Worm (Caenorhabditis elegans) whole organism, mixed stage, embryonic: ENCODE data around the gene C17B7.5.

Source experiments
- bed-3 ChIP-seq: fragments of 200-800 bp; sonication (Bioruptor generic); optimal IDR thresholded peaks from 3 replicates; lab custom pipeline; 2018; ENCODE audit warnings: mild to moderate bottlenecking, missing genetic modification characterization, moderate library complexity, missing compliant biosample characterization
- drap-1 ChIP-seq: fragments of 200-800 bp; sonication (Bioruptor generic); optimal IDR thresholded peaks from 3 replicates; lab custom pipeline; 2018; ENCODE audit warnings: mild to moderate bottlenecking, missing genetic modification characterization, missing compliant biosample characterization
- elt-1 ChIP-seq: sonication (generic microtip); optimal IDR thresholded peaks from 2 replicates; lab custom pipeline; 2017; ENCODE audit warnings: missing genetic modification characterization, mild to moderate bottlenecking, missing compliant biosample characterization, antibody characterized with exemption, moderate library complexity, borderline replicate concordance; ENCODE audit not compliant: insufficient read depth
- lin-13 ChIP-seq: fragments of 150-350 bp; optimal IDR thresholded peaks from 2 replicates; lab custom pipeline; 2014; ENCODE audit warnings: missing biosample characterization, missing genetic modification characterization
- lsy-2 ChIP-seq: fragments of 150-350 bp; optimal IDR thresholded peaks from 2 replicates; lab custom pipeline; 2014; ENCODE audit warnings: missing biosample characterization, missing genetic modification characterization
- mep-1 ChIP-seq: fragments of 150-350 bp; optimal IDR thresholded peaks from 2 replicates; lab custom pipeline; 2017; ENCODE audit warnings: missing biosample characterization, missing genetic modification reagents, missing genetic modification characterization, inconsistent platforms
- mls-2 ChIP-seq: sonication (generic microtip); optimal IDR thresholded peaks from 2 replicates; lab custom pipeline; 2016; ENCODE audit warnings: mild to moderate bottlenecking, missing genetic modification characterization, moderate library complexity, missing compliant biosample characterization
- nhr-237 ChIP-seq: fragments of 150-350 bp; optimal IDR thresholded peaks from 2 replicates; lab custom pipeline; 2014; ENCODE audit warnings: missing biosample characterization, missing genetic modification characterization
- nhr-28 ChIP-seq: fragments of 150-350 bp; optimal IDR thresholded peaks from 2 replicates; lab custom pipeline; 2014; ENCODE audit warnings: missing biosample characterization, missing genetic modification characterization
- nhr-76 ChIP-seq: sonication (generic microtip); optimal IDR thresholded peaks from 2 replicates; lab custom pipeline; 2017; ENCODE audit warnings: missing biosample characterization, missing genetic modification characterization
- snpc-4 ChIP-seq: fragments of 150-350 bp; optimal IDR thresholded peaks from 2 replicates; lab custom pipeline; 2014; ENCODE audit warnings: missing biosample characterization, missing genetic modification characterization
- sptf-1 ChIP-seq: sonication (generic microtip); optimal IDR thresholded peaks from 2 replicates; lab custom pipeline; 2017; ENCODE audit warnings: mild to moderate bottlenecking, missing genetic modification characterization, moderate library complexity, missing compliant biosample characterization
- unc-39 ChIP-seq: fragments of 150-350 bp; optimal IDR thresholded peaks from 2 replicates; lab custom pipeline; 2014; ENCODE audit warnings: missing biosample characterization, missing genetic modification characterization
- unc-62 ChIP-seq: fragments of 150-350 bp; optimal IDR thresholded peaks from 2 replicates; lab custom pipeline; 2014; ENCODE audit warnings: missing biosample characterization, missing genetic modification reagents, missing genetic modification characterization

DNA sequence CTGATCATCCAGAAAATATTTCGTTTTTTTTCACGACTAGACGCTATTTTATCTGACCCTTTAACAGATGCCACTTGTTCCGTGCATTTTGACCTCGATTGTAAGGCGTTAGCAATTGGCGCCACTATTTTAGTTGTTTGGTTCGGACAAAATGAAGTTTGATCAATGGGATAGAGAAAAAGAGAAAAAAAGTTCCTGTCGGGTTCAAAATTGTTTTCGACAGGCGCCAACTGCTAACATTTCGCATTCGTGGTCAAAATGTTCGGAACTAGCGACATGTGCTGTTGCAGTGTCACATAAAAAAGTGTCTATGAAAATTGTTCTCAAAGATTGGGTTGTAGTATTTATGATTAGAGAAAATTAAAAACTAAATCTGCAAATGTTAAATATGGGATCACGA is 14.1 kb downstream of the C17B7.5 start:
- TF ChIP-seq nhr-237 (tag; lab: Kevin White, UChicago) (no peak), snpc-4 (tag; lab: Kevin White, UChicago) (no peak), unc-62 (GFP tag; lab: Kevin White, UChicago) (no peak), sptf-1 (tag; lab: Kevin White, UChicago) (no peak), lsy-2 (tag; lab: Kevin White, UChicago) (no peak), lin-13 (tag; lab: Kevin White, UChicago) (no peak), drap-1 (no peak), elt-1 (no peak), nhr-28 (tag; lab: Kevin White, UChicago) (no peak), mep-1 (no peak), mls-2 (no peak), unc-39 (no peak), nhr-76 (tag; lab: Kevin White, UChicago) (no peak), bed-3 (GFP tag; lab: Kevin White, UChicago) (no peak)
